Fruit fly (Drosophila melanogaster): ENCODE data around the gene CG7872.

CG7872 gene

dm6 chrX:15591721-15592491 is 13.9 kb downstream of the CG7872 start:
- TF ChIP-seq CG17186 (GFP tag; optimal IDR thresholded peaks at IDR 0.05) (no peak), Sox100B (GFP tag; optimal IDR thresholded peaks at IDR 0.05) (peak; percentile 24), Awh (GFP tag; IDR thresholded peaks at IDR 0.05) (peak; percentile 45; the same call in 1 of the 2 replicates), HHEX (GFP tag; optimal IDR thresholded peaks at IDR 0.05) (peak; percentile 49), sug (tag; optimal IDR thresholded peaks at IDR 0.05) (no peak), CG1233 (GFP tag; optimal IDR thresholded peaks at IDR 0.05) (no peak), tap (tag; optimal IDR thresholded peaks at IDR 0.05) (no peak), D (optimal IDR thresholded peaks at IDR 0.05) (no peak), D (GFP tag; optimal IDR thresholded peaks at IDR 0.05) (peak; percentile 12), Nf-YC (tag; optimal IDR thresholded peaks at IDR 0.05) (no peak), CG7839 (tag; optimal IDR thresholded peaks at IDR 0.05) (peak; percentile 51), CG4854 (GFP tag; optimal IDR thresholded peaks at IDR 0.05) (peak; percentile 14), dmrt11E (tag; optimal IDR thresholded peaks at IDR 0.05) (peak; percentile 18), CHES-1-like (GFP tag; optimal IDR thresholded peaks at IDR 0.05) (peak; percentile 13), Poxn (GFP tag; IDR thresholded peaks at IDR 0.05) (no peak), croc (GFP tag; conservative IDR thresholded peaks at IDR 0.05) (0 out of 3 replicates have a peak, but pooled peaks have one; percentile 30), seq (GFP tag; IDR thresholded peaks at IDR 0.05) (0 out of 2 replicates have a peak, but pooled peaks have one; percentile 27), CG17361 (GFP tag; IDR thresholded peaks at IDR 0.05) (peak; percentile 51; the same call in 1 of the 3 replicates), Sox102F (GFP tag; optimal IDR thresholded peaks at IDR 0.05) (peak; percentile 58), ind (GFP tag; optimal IDR thresholded peaks at IDR 0.05) (peak; percentile 33), H2.0 (GFP tag; IDR thresholded peaks at IDR 0.05) (no peak), CG12155 (GFP tag; optimal IDR thresholded peaks at IDR 0.05) (no peak), Fer1 (GFP tag; optimal IDR thresholded peaks at IDR 0.05) (peak; percentile 41), CG3281 (GFP tag; optimal IDR thresholded peaks at IDR 0.05) (peak; percentile 49), CG16863 (GFP tag; optimal IDR thresholded peaks at IDR 0.05) (peak; percentile 21), CG3407 (GFP tag; optimal IDR thresholded peaks at IDR 0.05) (peak; percentile 7), gem (tag; optimal IDR thresholded peaks at IDR 0.05) (peak; percentile 67), CG2120 (GFP tag; optimal IDR thresholded peaks at IDR 0.05) (peak; percentile 54), Opbp (GFP tag; IDR thresholded peaks at IDR 0.05; ENCODE audit: partially characterized antibody) (no peak), CG2202 (tag; optimal IDR thresholded peaks at IDR 0.05) (peak; percentile 10), Drgx (GFP tag; IDR thresholded peaks at IDR 0.05) (peak; percentile 35; the same call in 1 of the 2 replicates), D19B (GFP tag; optimal IDR thresholded peaks at IDR 0.05) (peak; percentile 9), Rfx (GFP tag; IDR thresholded peaks at IDR 0.05) (peak; percentile 50), vvl (GFP tag; IDR thresholded peaks at IDR 0.05) (peak; percentile 59), bbx (GFP tag; IDR thresholded peaks at IDR 0.05; ENCODE audit: partially characterized antibody) (no peak), CG14860 (GFP tag; IDR thresholded peaks at IDR 0.05; ENCODE audit: partially characterized antibody) (no peak), bab2 (GFP tag; optimal IDR thresholded peaks at IDR 0.05) (peak; percentile 4), dpn (GFP tag; optimal IDR thresholded peaks at IDR 0.05) (peak in 1 of 2 experiments; percentile 43), sens (GFP tag) (peak; percentile 82), CG11504 (tag; optimal IDR thresholded peaks at IDR 0.05) (peak; percentile 58), CG10462 (GFP tag; optimal IDR thresholded peaks at IDR 0.05) (peak; percentile 11), Mrtf (GFP tag; IDR thresholded peaks at IDR 0.05) (0 out of 3 replicates have a peak, but pooled peaks have one; percentile 4), Side (GFP tag; optimal IDR thresholded peaks at IDR 0.05) (peak; percentile 7), crc (GFP tag; optimal IDR thresholded peaks at IDR 0.05) (no peak), nerfin-1 (tag; optimal IDR thresholded peaks at IDR 0.05) (peak; percentile 17), row (GFP tag; IDR thresholded peaks at IDR 0.05) (peak; percentile 70), grau (tag; optimal IDR thresholded peaks at IDR 0.05) (peak; percentile 48), CG3726 (GFP tag; IDR thresholded peaks at IDR 0.05) (no peak), Hsf (GFP tag; optimal IDR thresholded peaks at IDR 0.05) (peak; percentile 13)

Data from whole organism, embryonic.